Worm (Caenorhabditis elegans): Measurements from ENCODE around the gene C44B11.1.

DNA sequence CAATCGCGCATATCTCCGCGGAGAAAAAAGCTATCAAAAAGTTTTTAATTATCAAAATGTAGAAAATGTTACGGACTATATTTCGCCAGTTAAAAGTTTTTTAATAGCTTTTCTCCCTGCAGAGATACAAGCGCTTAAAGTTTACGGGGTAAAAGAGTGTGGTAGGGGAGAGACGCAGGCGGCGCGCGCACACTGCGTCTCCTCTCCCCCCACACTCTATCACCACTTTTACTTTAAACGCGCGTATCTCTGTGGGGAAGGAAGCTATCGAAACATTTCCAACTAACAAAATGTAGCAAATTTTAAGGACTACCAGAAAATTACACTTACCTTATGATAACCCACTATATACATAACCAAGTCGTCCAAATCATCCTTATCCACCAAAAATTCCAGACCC lies 48.5 kb downstream of the C44B11.1 start:
- no peak for TF ChIP-seq ZK546.5 (tag; optimal IDR thresholded peaks at IDR 0.05)
- no peak for TF ChIP-seq ztf-11 (tag; optimal IDR thresholded peaks at IDR 0.05)
- no peak for TF ChIP-seq ztf-4 (tag; optimal IDR thresholded peaks at IDR 0.05)
- TF ChIP-seq mdl-1 (tag; optimal IDR thresholded peaks at IDR 0.05) = no peak
- TF ChIP-seq lsy-2 (tag; optimal IDR thresholded peaks at IDR 0.05) = no peak
- TF ChIP-seq C34F6.9 (tag; optimal IDR thresholded peaks at IDR 0.05) = no peak
- no peak for TF ChIP-seq nhr-12 (tag; optimal IDR thresholded peaks at IDR 0.05)
- no peak for TF ChIP-seq ceh-16 (tag; optimal IDR thresholded peaks at IDR 0.05)
- TF ChIP-seq nhr-77 (tag; optimal IDR thresholded peaks at IDR 0.05) = no peak
- TF ChIP-seq elt-1 (tag; optimal IDR thresholded peaks at IDR 0.05) = no peak
- no peak for TF ChIP-seq crh-2 (tag; optimal IDR thresholded peaks at IDR 0.05)
- no peak for TF ChIP-seq sma-3 (GFP tag; optimal IDR thresholded peaks at IDR 0.05)

Data from whole organism, L2 larva.